Worm (Caenorhabditis elegans): Measurements from ENCODE around the gene eif-2A.

DNA sequence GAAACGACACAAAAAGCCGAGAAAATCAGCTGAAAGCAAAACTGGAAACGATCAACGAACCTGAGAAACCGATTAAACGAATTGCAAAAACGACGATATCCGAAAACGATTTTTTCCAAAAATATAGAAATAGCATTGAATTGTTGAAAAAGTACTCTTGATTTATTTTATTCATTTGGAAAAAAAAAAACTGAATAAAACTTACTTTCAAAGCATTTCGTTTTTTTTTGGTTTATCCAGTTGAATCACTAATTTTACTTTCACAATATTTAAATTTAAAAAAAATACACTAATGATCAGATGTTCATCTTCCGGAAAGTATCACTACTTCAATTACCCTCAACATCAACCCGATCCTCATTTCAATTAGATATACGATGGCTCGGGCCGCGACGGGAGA lies 20.0 kb upstream of the eif-2A start, which contains the start of gene T09F3.5:
- no peak for TF ChIP-seq zag-1 (tag; optimal IDR thresholded peaks at IDR 0.05)
- TF ChIP-seq aly-2 (tag; optimal IDR thresholded peaks at IDR 0.05) = no peak
- no peak for TF ChIP-seq jun-1 (tag; optimal IDR thresholded peaks at IDR 0.05)
- TF ChIP-seq unc-62 (GFP tag; optimal IDR thresholded peaks at IDR 0.05) = no peak
- no peak for TF ChIP-seq egl-27 (tag; optimal IDR thresholded peaks at IDR 0.05)
- no peak for TF ChIP-seq fkh-10 (GFP tag; optimal IDR thresholded peaks at IDR 0.05)
